Comparison of ENCODE assay signal across 2 worm cellular contexts in genomic region chrV:18106055-18106454, ce11.
A peak's percentile ranks its signal among the peaks of the same experiment; 100 is the strongest.
TF ChIP-seq lines count a peak whose summit lies in the region.

No protein-coding gene starts in this region.

TF ChIP-seq in whole organism, L4 larva, 104 proteins besides CTCF, POLR2A, EP300 and RAD21:
- TF ChIP-seq set-16 (GFP tag; IDR thresholded peaks at IDR 0.05; lab: Robert Waterston, UW) (peak; percentile 72), aha-1 (tag; lab: Kevin White, UChicago) (peak; percentile 72), egl-43 (GFP tag; IDR thresholded peaks at IDR 0.05; lab: Robert Waterston, UW) (0 out of 2 replicates have a peak, but pooled peaks have one; percentile 22), vab-7 (GFP tag; IDR thresholded peaks at IDR 0.05; lab: Robert Waterston, UW) (no peak), Y105C5A.15 (GFP tag; IDR thresholded peaks at IDR 0.05; lab: Robert Waterston, UW) (no peak), Y75B8A.6 (GFP tag; IDR thresholded peaks at IDR 0.05; lab: Robert Waterston, UW) (no peak), nhr-237 (tag; optimal IDR thresholded peaks at IDR 0.05; lab: Kevin White, UChicago) (no peak), ces-1 (GFP tag; optimal IDR thresholded peaks at IDR 0.05; lab: Kevin White, UChicago) (no peak)

TF ChIP-seq in whole organism, young adult, 124 proteins besides CTCF, POLR2A, EP300 and RAD21:
- TF ChIP-seq aptf-3 (GFP tag; IDR thresholded peaks at IDR 0.05; lab: Robert Waterston, UW) (no peak), egrh-3 (GFP tag; IDR thresholded peaks at IDR 0.05; lab: Robert Waterston, UW) (0 out of 2 replicates have a peak, but pooled peaks have one; percentile 9), xnd-1 (tag; optimal IDR thresholded peaks at IDR 0.05; lab: Kevin White, UChicago) (no peak)
TF ChIP-seq in whole organism, young adult: peak in this region for 1.
